Worm (Caenorhabditis elegans): ENCODE data around the gene T04C12.7.

The T04C12.7 gene

DNA sequence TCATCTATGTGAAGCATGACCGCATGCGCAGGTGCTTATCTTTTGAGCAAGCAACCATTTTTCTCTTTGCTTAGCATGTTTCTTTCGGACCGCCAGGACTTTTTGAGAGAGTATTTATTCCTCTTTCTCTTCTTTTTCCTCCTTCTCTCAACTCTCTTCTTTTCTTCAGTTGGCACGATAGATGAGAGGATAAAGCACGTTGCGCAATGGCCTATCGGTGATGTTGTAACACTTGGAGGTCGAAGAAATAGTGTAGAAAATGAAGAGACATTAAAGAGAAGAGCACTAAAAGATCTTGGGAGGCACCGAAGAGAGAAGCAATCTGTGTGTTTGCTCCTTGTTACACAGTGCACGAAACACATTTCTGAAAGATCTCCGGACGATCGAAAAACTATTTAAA lies 29.8 kb downstream of the T04C12.7 start:
- TF ChIP-seq lin-39 (tag; optimal IDR thresholded peaks at IDR 0.05), result peak; percentile 71
- peak; percentile 21 for TF ChIP-seq hmg-11 (tag; optimal IDR thresholded peaks at IDR 0.05)
- no peak for TF ChIP-seq skn-1 (tag; optimal IDR thresholded peaks at IDR 0.05)
- no peak for TF ChIP-seq nhr-12 (tag; optimal IDR thresholded peaks at IDR 0.05)
- TF ChIP-seq mdl-1 (tag; optimal IDR thresholded peaks at IDR 0.05), result peak; percentile 57
- TF ChIP-seq nhr-77 (tag; optimal IDR thresholded peaks at IDR 0.05), result no peak
- TF ChIP-seq aly-2 (tag; optimal IDR thresholded peaks at IDR 0.05), result no peak
- peak; percentile 73 for TF ChIP-seq nfya-1 (tag; optimal IDR thresholded peaks at IDR 0.05; ENCODE audit: insufficient read depth)

DNA sequence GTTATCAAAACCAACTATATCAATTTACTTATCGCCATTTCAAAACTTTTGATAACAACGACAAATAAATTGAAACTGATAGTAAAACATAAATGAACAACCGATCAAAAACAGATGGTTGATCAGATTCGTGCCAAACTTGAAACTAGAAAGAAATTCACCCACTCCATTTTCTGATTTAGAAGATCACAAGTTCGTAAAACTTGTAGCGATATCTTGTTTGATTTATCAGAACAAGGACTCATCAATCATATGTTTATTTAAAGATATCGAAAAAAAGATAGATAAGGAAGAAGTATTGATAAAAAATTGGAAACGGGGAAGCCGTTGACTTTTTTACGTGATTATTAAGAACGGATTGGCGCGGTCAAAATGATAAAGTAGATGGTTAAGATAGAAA lies 33.2 kb downstream of the T04C12.7 start:
- TF ChIP-seq fkh-10 (GFP tag; optimal IDR thresholded peaks at IDR 0.05) (no peak), pqm-1 (tag; optimal IDR thresholded peaks at IDR 0.05) (peak; percentile 35), sea-2 (GFP tag; optimal IDR thresholded peaks at IDR 0.05) (no peak), jun-1 (tag; optimal IDR thresholded peaks at IDR 0.05) (no peak), elt-2 (tag; optimal IDR thresholded peaks at IDR 0.05) (peak; percentile 85)

DNA sequence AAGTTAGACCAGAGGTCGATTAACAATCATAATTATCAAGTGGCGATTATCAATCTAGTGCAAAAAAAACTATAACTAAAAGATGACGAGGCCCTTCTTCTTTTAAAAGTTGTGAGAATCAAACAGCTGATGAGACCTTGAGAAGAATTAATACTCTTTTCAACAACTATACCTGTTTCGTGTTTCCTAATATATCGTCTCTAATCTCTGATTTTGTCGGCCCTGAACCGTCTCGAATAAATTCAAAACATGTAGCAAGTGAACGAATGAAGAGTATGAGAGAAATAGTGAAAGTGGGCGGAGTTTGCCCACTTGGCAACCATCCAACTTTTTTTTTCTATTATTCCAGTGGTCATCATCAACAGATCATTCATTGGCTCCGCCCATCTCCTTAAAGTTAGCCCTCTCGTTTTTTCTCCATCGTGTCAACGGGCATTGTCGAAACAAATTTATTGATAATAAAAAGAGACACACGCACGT lies 33.6 kb downstream of the T04C12.7 start, which contains the start of gene Y42A5A.1:
Gene Y42A5A.1 (plus strand): TSS at position 430 of the 480 bp plus-strand sequence.
- TF ChIP-seq nhr-25 (tag; optimal IDR thresholded peaks at IDR 0.05), result peak; percentile 3
- no peak for TF ChIP-seq pqm-1 (tag; optimal IDR thresholded peaks at IDR 0.05)
- TF ChIP-seq daf-12 (tag; optimal IDR thresholded peaks at IDR 0.05), result no peak
- TF ChIP-seq elt-3 (tag; optimal IDR thresholded peaks at IDR 0.05), result no peak
- no peak for TF ChIP-seq nhr-28 (tag; optimal IDR thresholded peaks at IDR 0.05)

DNA sequence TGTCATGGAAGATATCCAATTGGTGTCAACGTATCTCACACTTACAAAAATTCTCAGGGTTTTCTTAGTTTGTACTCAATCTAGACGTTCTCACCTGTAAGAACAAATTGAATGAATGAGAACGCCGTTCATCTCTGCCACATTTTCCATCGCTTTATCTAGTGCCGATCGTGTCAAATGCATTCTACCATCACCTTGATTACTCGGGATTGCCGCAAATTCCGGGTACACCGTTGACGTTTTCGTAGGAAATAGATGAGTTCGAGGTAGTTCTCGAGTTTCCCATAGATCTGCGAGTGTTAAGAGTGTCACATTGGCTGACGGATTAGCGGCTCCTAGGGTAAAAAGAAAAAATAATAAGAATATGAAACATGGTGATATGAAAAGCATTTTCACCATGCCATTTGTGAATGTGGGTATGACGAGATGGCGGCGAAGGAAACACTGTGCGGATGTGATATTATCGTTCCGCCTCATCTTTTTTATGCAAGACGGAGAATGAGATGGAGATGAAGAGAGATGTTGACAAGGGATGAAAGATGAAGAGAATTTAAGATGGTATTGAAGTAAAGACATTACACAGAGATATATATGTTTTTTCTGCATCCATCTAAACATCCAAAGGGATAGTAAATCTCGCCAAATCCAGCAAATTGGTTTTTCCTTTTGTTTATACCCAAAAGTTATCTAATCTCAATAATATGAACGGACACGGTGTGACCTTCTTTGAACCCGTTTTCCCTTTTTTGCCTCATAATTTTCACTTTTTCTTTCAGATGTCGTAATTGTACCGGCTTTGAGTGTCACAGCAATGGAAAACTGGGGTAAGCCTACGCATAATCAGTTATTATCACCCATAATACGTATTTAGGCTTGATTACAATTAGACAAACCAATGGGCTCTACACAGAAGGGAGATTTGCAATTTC lies 39.5 kb downstream of the T04C12.7 start, which contains the start of gene lact-8:
Gene lact-8 (minus strand): TSS at position 445 of the 929 bp plus-strand sequence.
- peak; percentile 13 for TF ChIP-seq nhr-25 (tag; optimal IDR thresholded peaks at IDR 0.05)
- no peak for TF ChIP-seq ceh-28 (tag; optimal IDR thresholded peaks at IDR 0.05)
- TF ChIP-seq ama-1 (optimal IDR thresholded peaks at IDR 0.05), result no peak
- TF ChIP-seq elt-1 (tag; optimal IDR thresholded peaks at IDR 0.05), result peak; percentile 65

DNA sequence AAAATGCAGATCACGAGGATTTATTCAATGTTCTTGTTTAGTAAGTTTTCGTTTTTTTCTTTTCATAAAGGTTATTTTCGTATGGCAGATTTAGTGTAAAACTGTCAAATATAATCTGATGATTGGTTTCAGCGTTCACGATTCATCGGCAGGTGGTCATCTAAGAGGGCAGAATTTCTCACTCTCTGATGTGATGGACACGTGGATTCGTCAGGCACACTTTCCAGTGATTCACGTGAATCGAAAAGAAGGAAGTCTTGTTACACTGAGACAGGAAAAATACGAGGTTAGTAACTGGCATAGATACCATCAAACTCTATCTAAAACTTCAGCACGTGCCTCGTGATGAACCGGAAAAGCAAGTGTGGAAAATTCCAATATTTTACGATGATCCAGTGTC lies 40.8 kb downstream of the T04C12.7 start:
- TF ChIP-seq zag-1 (tag; optimal IDR thresholded peaks at IDR 0.05) (no peak), jun-1 (tag; optimal IDR thresholded peaks at IDR 0.05) (peak; percentile 25), nhr-23 (tag; optimal IDR thresholded peaks at IDR 0.05) (peak; percentile 2), elt-1 (tag; optimal IDR thresholded peaks at IDR 0.05) (peak; percentile 35)

DNA sequence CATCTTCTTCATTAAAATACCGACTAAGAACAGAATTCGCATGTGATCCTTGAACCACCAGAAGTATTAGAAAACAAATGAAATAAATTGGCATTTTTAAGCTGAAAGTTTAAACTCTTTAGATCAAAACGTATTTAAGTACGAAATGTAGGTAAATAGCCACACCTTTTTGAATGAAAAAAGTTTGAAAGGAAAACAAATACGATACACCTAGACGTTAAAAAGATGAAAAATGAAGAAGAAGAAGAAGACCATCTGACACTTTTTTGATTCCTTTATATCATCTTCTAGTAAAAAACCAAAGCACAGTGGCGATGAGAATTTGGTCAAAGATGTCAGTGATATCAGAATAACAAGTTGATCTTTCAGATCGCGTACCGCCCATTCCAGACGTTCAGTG lies 41.9 kb downstream of the T04C12.7 start, which contains the start of gene Y42A5A.3:
Gene Y42A5A.3 (minus strand): TSS at position 101 of the 400 bp plus-strand sequence.
- no peak for TF ChIP-seq eor-1 (tag; optimal IDR thresholded peaks at IDR 0.05)
- TF ChIP-seq elt-1 (tag; optimal IDR thresholded peaks at IDR 0.05), result no peak
- no peak for TF ChIP-seq daf-12 (tag; optimal IDR thresholded peaks at IDR 0.05)
- TF ChIP-seq pqm-1 (tag; optimal IDR thresholded peaks at IDR 0.05), result no peak
- TF ChIP-seq R02D3.7 (tag; optimal IDR thresholded peaks at IDR 0.05), result no peak
- no peak for TF ChIP-seq fos-1 (tag; optimal IDR thresholded peaks at IDR 0.05)
- TF ChIP-seq ZK546.5 (tag; optimal IDR thresholded peaks at IDR 0.05), result no peak
- TF ChIP-seq mml-1 (tag; optimal IDR thresholded peaks at IDR 0.05), result no peak
- no peak for TF ChIP-seq nfya-1 (tag; optimal IDR thresholded peaks at IDR 0.05; ENCODE audit: insufficient read depth)
- no peak for TF ChIP-seq jun-1 (tag; optimal IDR thresholded peaks at IDR 0.05)
- TF ChIP-seq tbx-2 (tag; optimal IDR thresholded peaks at IDR 0.05), result no peak
- no peak for TF ChIP-seq elt-2 (tag; optimal IDR thresholded peaks at IDR 0.05)
- TF ChIP-seq pha-4 (tag; optimal IDR thresholded peaks at IDR 0.05), result no peak
- no peak for TF ChIP-seq nhr-67 (tag; optimal IDR thresholded peaks at IDR 0.05)
- no peak for TF ChIP-seq egl-5 (tag; optimal IDR thresholded peaks at IDR 0.05)
- TF ChIP-seq aly-2 (tag; optimal IDR thresholded peaks at IDR 0.05), result no peak
- no peak for TF ChIP-seq nhr-237 (tag; optimal IDR thresholded peaks at IDR 0.05)
- TF ChIP-seq lin-15B (tag; optimal IDR thresholded peaks at IDR 0.05), result no peak

All from whole organism, L3 larva.